Worm (Caenorhabditis elegans) whole organism, young adult: ENCODE results near the gene F41G4.8.
A peak's percentile ranks its signal among the peaks of the same experiment; 100 is the strongest.
"Not testable (repeated sequence)": the region's sequence is repeated elsewhere in the genome, so short reads cannot be mapped to it uniquely, and the experiment has no call there.

ENCODE experiments used
- B0035.1 ChIP-seq: sonication (generic microtip); optimal IDR thresholded peaks from 2 replicates; lab custom pipeline; 2016; ENCODE audit warnings: missing genetic modification characterization, mild to moderate bottlenecking, missing compliant biosample characterization, missing genotype, missing genetic modification reagents
- F22D6.2 ChIP-seq: sonication (generic microtip); optimal IDR thresholded peaks from 2 replicates; lab custom pipeline; 2016; ENCODE audit warnings: mild to moderate bottlenecking, missing genetic modification characterization, missing compliant biosample characterization
- F49E8.2 ChIP-seq: sonication (generic microtip); optimal IDR thresholded peaks from 3 replicates; lab custom pipeline; 2017; ENCODE audit warnings: missing genetic modification characterization, mild to moderate bottlenecking, missing compliant biosample characterization, antibody characterized with exemption, moderate library complexity; ENCODE audit not compliant: insufficient read depth
- Y53G8AR.9 ChIP-seq: fragments of 200-800 bp; sonication (Bioruptor generic); conservative IDR thresholded peaks from 2 replicates; pipeline ENCODE4 v1.3.6; 2022; ENCODE audit warnings: missing genetic modification reagents, missing genetic modification characterization, missing compliant biosample characterization
- Y79H2A.3 ChIP-seq: fragments of 200-800 bp; sonication (Bioruptor generic); conservative IDR thresholded peaks from 2 replicates; pipeline ENCODE4 v1.3.6; 2022; ENCODE audit warnings: missing genetic modification reagents, missing genetic modification characterization, missing compliant biosample characterization
- akir-1 ChIP-seq: fragments of 200-800 bp; sonication (Bioruptor generic); optimal IDR thresholded peaks from 2 replicates; lab custom pipeline; 2018; ENCODE audit warnings: mild to moderate bottlenecking, missing genetic modification characterization, moderate library complexity, missing compliant biosample characterization
- aptf-2 ChIP-seq: fragments of 200-800 bp; sonication (Bioruptor generic); conservative IDR thresholded peaks from 2 replicates; pipeline ENCODE4 v1.3.6; 2022; ENCODE audit warnings: missing genetic modification reagents, missing genetic modification characterization, missing compliant biosample characterization
- attf-6 ChIP-seq: fragments of 200-800 bp; sonication (Bioruptor generic); IDR thresholded peaks from 2 replicates; pipeline ENCODE4 v1.3.6; 2022; ENCODE audit warnings: missing genetic modification reagents, missing genetic modification characterization, missing compliant biosample characterization
- egl-44 ChIP-seq: fragments of 200-800 bp; sonication (Bioruptor generic); IDR thresholded peaks from 2 replicates; pipeline ENCODE4 v1.3.6; 2022; ENCODE audit warnings: missing genetic modification reagents, missing genetic modification characterization, missing compliant biosample characterization
- hsf-1 ChIP-seq: fragments of 200-800 bp; sonication (Bioruptor generic); IDR thresholded peaks from 2 replicates; pipeline ENCODE4 v1.3.6; 2022; ENCODE audit warnings: missing genetic modification reagents, missing genetic modification characterization, missing compliant biosample characterization
- lin-35 ChIP-seq, 3 experiments: fragments of 150-350 bp in 2 of 3; sonication (generic microtip) in 1 of 3; optimal IDR thresholded peaks; 2 replicates each; lab custom pipeline; 2014 to 2018; ENCODE audit warnings: missing biosample characterization in 3 of 3, missing genetic modification characterization in 3 of 3, missing genetic modification reagents in 3 of 3
- pha-4 ChIP-seq: fragments of 150-350 bp; sonication (generic microtip); optimal IDR thresholded peaks from 2 replicates; lab custom pipeline; 2014; ENCODE audit warnings: missing biosample characterization, missing genetic modification reagents, missing genetic modification characterization
- unc-62 ChIP-seq: fragments of 150-350 bp; optimal IDR thresholded peaks from 2 replicates; lab custom pipeline; 2014; ENCODE audit warnings: missing biosample characterization, missing genetic modification reagents, missing genetic modification characterization
- zim-3 ChIP-seq: sonication (generic microtip); optimal IDR thresholded peaks from 2 replicates; lab custom pipeline; 2017; ENCODE audit warnings: mild to moderate bottlenecking, missing genetic modification characterization, moderate library complexity, missing compliant biosample characterization

DNA sequence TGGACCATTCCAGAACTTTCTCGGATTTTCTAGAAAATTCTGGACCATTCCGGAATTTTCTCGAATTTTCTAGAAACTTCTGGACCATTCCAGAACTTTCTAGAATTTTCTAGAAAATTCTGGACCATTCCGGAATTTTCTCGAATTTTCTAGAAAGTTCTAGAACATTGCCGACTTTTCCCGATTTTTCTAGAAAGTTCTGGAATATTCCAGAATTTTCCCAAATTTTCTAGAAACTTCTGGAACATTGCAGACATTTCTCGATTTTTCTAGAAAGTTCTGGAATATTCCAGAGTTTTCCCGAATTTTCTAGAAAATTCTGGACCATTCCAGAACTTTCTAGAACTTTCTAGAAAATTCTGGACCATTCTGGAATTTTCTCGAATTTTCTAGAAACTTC lies 6.5 kb upstream of the F41G4.8 start:
- TF ChIP-seq hsf-1 (GFP tag; lab: Robert Waterston, UW) = peak; percentile 97
- not testable (repeated sequence) for TF ChIP-seq unc-62 (GFP tag; lab: Kevin White, UChicago); zim-3 (tag; lab: Kevin White, UChicago); B0035.1 (tag; lab: Kevin White, UChicago); F22D6.2 (tag; lab: Kevin White, UChicago); Y79H2A.3 (GFP tag; lab: Robert Waterston, UW); egl-44 (GFP tag; lab: Robert Waterston, UW); akir-1 (GFP tag; lab: Kevin White, UChicago); pha-4 (tag; lab: Kevin White, UChicago); aptf-2 (GFP tag; lab: Robert Waterston, UW); lin-35 (GFP tag; optimal IDR thresholded peaks at IDR 0.05; lab: Kevin White, UChicago); attf-6 (GFP tag; lab: Robert Waterston, UW); F49E8.2 (tag; lab: Kevin White, UChicago); Y53G8AR.9 (GFP tag; lab: Robert Waterston, UW)
